Worm (Caenorhabditis elegans): ENCODE results near the gene srh-74.

The srh-74 gene

ce11 chrV:11056484-11056883 is 7.9 kb upstream of the srh-74 start:
- TF ChIP-seq F57C9.4 (tag; optimal IDR thresholded peaks at IDR 0.05) (no peak), B0019.2 (GFP tag; conservative IDR thresholded peaks at IDR 0.05) (no peak), dpl-1 (GFP tag; optimal IDR thresholded peaks at IDR 0.05) (no peak), fkh-3 (tag; optimal IDR thresholded peaks at IDR 0.05) (no peak), atf-7 (tag; optimal IDR thresholded peaks at IDR 0.05) (no peak), somi-1 (GFP tag; optimal IDR thresholded peaks at IDR 0.05) (no peak), nhr-120 (GFP tag; IDR thresholded peaks at IDR 0.05) (no peak), madf-6 (GFP tag; IDR thresholded peaks at IDR 0.05) (no peak), madf-8 (GFP tag; conservative IDR thresholded peaks at IDR 0.05) (no peak), B0336.3 (GFP tag; IDR thresholded peaks at IDR 0.05) (no peak), snpc-1.3 (tag; optimal IDR thresholded peaks at IDR 0.05; ENCODE audit: insufficient read depth) (no peak), F49E8.2 (tag; optimal IDR thresholded peaks at IDR 0.05; ENCODE audit: insufficient read depth) (no peak), sdz-38 (tag; optimal IDR thresholded peaks at IDR 0.05) (no peak), nhr-80 (tag; optimal IDR thresholded peaks at IDR 0.05) (no peak), nfyb-1 (GFP tag; IDR thresholded peaks at IDR 0.05) (no peak), ztf-3 (GFP tag; optimal IDR thresholded peaks at IDR 0.05) (no peak)

DNA sequence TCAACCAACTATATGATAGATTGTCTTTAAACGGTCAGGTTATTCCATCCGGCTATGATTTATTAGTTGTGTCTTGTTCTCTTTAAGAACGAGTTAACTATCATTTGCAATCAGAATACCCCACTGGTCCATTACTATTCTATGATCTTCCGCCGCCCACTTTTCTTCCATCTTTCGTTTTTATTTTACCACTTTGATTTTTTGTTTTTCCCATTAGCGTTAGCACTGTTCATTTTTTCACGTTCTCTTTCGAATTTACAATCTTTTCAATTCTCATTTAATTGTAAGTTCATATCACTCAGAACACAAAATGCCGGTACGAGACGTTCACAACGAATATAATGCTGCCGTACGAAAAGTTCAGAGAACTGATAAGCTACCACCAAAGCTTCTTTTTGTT is 5.2 kb upstream of the srh-74 start, which contains the start of gene T04C12.7:
Gene T04C12.7, plus strand, starts transcription at position 301 of the 400 bp plus-strand sequence.
- TF ChIP-seq F57A8.1 (GFP tag; optimal IDR thresholded peaks at IDR 0.05) (no peak), rec-8 (tag; optimal IDR thresholded peaks at IDR 0.05) (no peak), B0261.1 (tag; optimal IDR thresholded peaks at IDR 0.05) (no peak), tbx-9 (tag; optimal IDR thresholded peaks at IDR 0.05; ENCODE audit: borderline replicate concordance) (no peak), hrde-1 (tag; optimal IDR thresholded peaks at IDR 0.05; ENCODE audit: borderline replicate concordance) (no peak), unc-62 (GFP tag; optimal IDR thresholded peaks at IDR 0.05) (no peak)

- TF ChIP-seq Y95B8A.8 (GFP tag; IDR thresholded peaks at IDR 0.05) (no peak), snpc-3.4 (tag; optimal IDR thresholded peaks at IDR 0.05) (no peak), ztf-25 (GFP tag; IDR thresholded peaks at IDR 0.05) (no peak), gei-17 (GFP tag; optimal IDR thresholded peaks at IDR 0.05) (no peak), hrde-1 (tag; optimal IDR thresholded peaks at IDR 0.05; ENCODE audit: borderline replicate concordance) (no peak), F39B2.1 (GFP tag; IDR thresholded peaks at IDR 0.05) (no peak), mes-4 (tag; optimal IDR thresholded peaks at IDR 0.05) (no peak), snpc-4 (GFP tag; optimal IDR thresholded peaks at IDR 0.05) (no peak), snpc-4 (tag; optimal IDR thresholded peaks at IDR 0.05) (no peak), aptf-2 (GFP tag; conservative IDR thresholded peaks at IDR 0.05) (no peak), ztf-22 (GFP tag; optimal IDR thresholded peaks at IDR 0.05) (no peak), K11D2.4 (GFP tag; IDR thresholded peaks at IDR 0.05) (no peak), nhr-80 (tag; optimal IDR thresholded peaks at IDR 0.05) (no peak), F52B5.7 (tag; optimal IDR thresholded peaks at IDR 0.05) (no peak), madf-10 (tag; optimal IDR thresholded peaks at IDR 0.05) (no peak), ZK185.1 (tag; optimal IDR thresholded peaks at IDR 0.05; ENCODE audit: poor library complexity, severe bottlenecking) (no peak), sea-2 (GFP tag; IDR thresholded peaks at IDR 0.05) (no peak), aptf-3 (GFP tag; IDR thresholded peaks at IDR 0.05) (no peak)
Measured at ce11 chrV:11051921-11052320, 3.3 kb upstream of the srh-74 start, which contains the start of gene T04C12.33. Gene T04C12.33, plus strand, starts transcription at chrV:11052221.
